Fruit fly (Drosophila melanogaster) whole organism: ENCODE measurements around the gene kuk.

ENCODE experiments used
- CG8478 ChIP-seq: fragments of >200 bp; optimal IDR thresholded peaks from 2 replicates; lab custom pipeline; 2018; ENCODE audit warnings: inconsistent platforms
- EcR ChIP-seq, 2 experiments: fragments of >200 bp; optimal IDR thresholded peaks; 2 replicates each; lab custom pipeline; 2017; ENCODE audit warnings: missing biosample characterization in 2 of 2, missing genetic modification characterization in 2 of 2, missing genetic modification reagents in 2 of 2
- psq ChIP-seq: fragments of >200 bp; optimal IDR thresholded peaks from 2 replicates; lab custom pipeline; 2017
- usp ChIP-seq: fragments of >200 bp; optimal IDR thresholded peaks from 2 replicates; lab custom pipeline; 2017; ENCODE audit warnings: missing biosample characterization, missing genetic modification characterization, mixed read lengths

- TF ChIP-seq EcR (GFP tag; optimal IDR thresholded peaks at IDR 0.05; lab: Kevin White, UChicago) (no peak), usp (GFP tag; lab: Kevin White, UChicago) (no peak), psq (lab: Kevin White, UChicago) (no peak), CG8478 (lab: Kevin White, UChicago) (no peak)
These were observed 20.8 kb upstream of the kuk start for dm6 chr3R:17059100-17059810.
